Fruit fly (Drosophila melanogaster) whole organism, embryonic: Measurements from ENCODE around the gene AstA-R1.
A peak's percentile ranks its signal among the peaks of the same experiment; 100 is the strongest.

Source experiments
- Abd-B ChIP-seq: fragments of 200-800 bp; sonication (Bioruptor generic); optimal IDR thresholded peaks from 2 replicates; lab custom pipeline; 2018; ENCODE audit warnings: missing biosample characterization, mild to moderate bottlenecking, missing genetic modification characterization, moderate library complexity
- Adf1 ChIP-seq: fragments of 200-800 bp; sonication (Bioruptor generic); IDR thresholded peaks from 2 replicates; pipeline ENCODE4 v1.3.6; 2022; ENCODE audit warnings: missing biosample characterization, missing genetic modification characterization
- B-H1 ChIP-seq: fragments of 200-800 bp; sonication (Bioruptor generic); IDR thresholded peaks from 3 replicates; pipeline ENCODE4 v1.3.6; 2022; ENCODE audit warnings: missing biosample characterization, missing genetic modification characterization
- BtbVII ChIP-seq: fragments of 200-800 bp; sonication (Bioruptor generic); optimal IDR thresholded peaks from 3 replicates; lab custom pipeline; 2017; ENCODE audit warnings: missing biosample characterization, mild to moderate bottlenecking, missing genetic modification characterization
- CG10462 ChIP-seq: fragments of 200-800 bp; sonication (Bioruptor generic); optimal IDR thresholded peaks from 2 replicates; lab custom pipeline; 2016; ENCODE audit warnings: missing biosample characterization, missing genetic modification characterization
- CG12155 ChIP-seq: fragments of 200-800 bp; sonication (Bioruptor generic); optimal IDR thresholded peaks from 3 replicates; lab custom pipeline; 2016; ENCODE audit warnings: missing biosample characterization, missing genetic modification characterization
- CG1233 ChIP-seq: fragments of 200-800 bp; sonication (Bioruptor generic); optimal IDR thresholded peaks from 4 replicates; lab custom pipeline; 2018; ENCODE audit warnings: missing biosample characterization, mild to moderate bottlenecking, missing genetic modification characterization
- CG12942 ChIP-seq: fragments of 200-800 bp; sonication (Bioruptor generic); optimal IDR thresholded peaks from 3 replicates; lab custom pipeline; 2016; ENCODE audit warnings: missing biosample characterization, missing genetic modification characterization
- CG14860 ChIP-seq: fragments of 200-800 bp; sonication (Bioruptor generic); IDR thresholded peaks from 3 replicates; pipeline ENCODE4 v1.3.6; 2022; ENCODE audit warnings: missing biosample characterization, missing genetic modification characterization; ENCODE audit not compliant: partially characterized antibody
- CG16863 ChIP-seq: fragments of 200-800 bp; sonication (Bioruptor generic); optimal IDR thresholded peaks from 3 replicates; lab custom pipeline; 2016; ENCODE audit warnings: missing biosample characterization, missing genetic modification characterization
- CG17385 ChIP-seq: fragments of 200-800 bp; sonication (Bioruptor generic); optimal IDR thresholded peaks from 3 replicates; lab custom pipeline; 2018; ENCODE audit warnings: missing biosample characterization, mild to moderate bottlenecking, missing genetic modification characterization
- CG17568 ChIP-seq: fragments of 200-800 bp; sonication (Bioruptor generic); optimal IDR thresholded peaks from 2 replicates; lab custom pipeline; 2018; ENCODE audit warnings: missing biosample characterization, mild to moderate bottlenecking, missing genetic modification characterization, moderate library complexity
- CG2875 ChIP-seq: fragments of 200-800 bp; sonication (Bioruptor generic); optimal IDR thresholded peaks from 2 replicates; lab custom pipeline; 2017; ENCODE audit warnings: missing biosample characterization, mild to moderate bottlenecking, missing genetic modification characterization, missing genetic modification reagents
- CG2889 ChIP-seq: fragments of 200-800 bp; sonication (Bioruptor generic); IDR thresholded peaks from 3 replicates; pipeline ENCODE4 v1.3.6; 2022; ENCODE audit warnings: missing biosample characterization, missing genetic modification characterization
- CG3065 ChIP-seq: fragments of 200-800 bp; sonication (Bioruptor generic); optimal IDR thresholded peaks from 2 replicates; lab custom pipeline; 2016; ENCODE audit warnings: missing biosample characterization, missing genetic modification characterization
- CG3163 ChIP-seq: fragments of 200-800 bp; sonication (Bioruptor generic); optimal IDR thresholded peaks from 3 replicates; lab custom pipeline; 2016; ENCODE audit warnings: missing biosample characterization, missing genetic modification characterization
- CG32532 ChIP-seq: fragments of 200-800 bp; sonication (Bioruptor generic); IDR thresholded peaks from 2 replicates; pipeline ENCODE4 v1.3.6; 2022; ENCODE audit warnings: missing biosample characterization, missing genetic modification characterization
- CG6254 ChIP-seq: fragments of 200-800 bp; sonication (Bioruptor generic); optimal IDR thresholded peaks from 3 replicates; lab custom pipeline; 2017; ENCODE audit warnings: mild to moderate bottlenecking, missing biosample characterization, missing genetic modification reagents, missing genetic modification characterization
- CG6689 ChIP-seq: fragments of 200-800 bp; sonication (Bioruptor generic); IDR thresholded peaks from 2 replicates; pipeline ENCODE4 v1.3.6; 2022; ENCODE audit warnings: missing biosample characterization, missing genetic modification characterization
- Dad ChIP-seq: fragments of 200-800 bp; sonication (Bioruptor generic); optimal IDR thresholded peaks from 3 replicates; lab custom pipeline; 2016; ENCODE audit warnings: missing biosample characterization, missing genetic modification characterization
- Fer1 ChIP-seq: fragments of 200-800 bp; sonication (Bioruptor generic); optimal IDR thresholded peaks from 2 replicates; lab custom pipeline; 2017; ENCODE audit warnings: missing biosample characterization, mild to moderate bottlenecking, missing genetic modification characterization
- Kr ChIP-seq: fragments of 200-800 bp; sonication (Bioruptor generic); optimal IDR thresholded peaks from 2 replicates; lab custom pipeline; 2017; ENCODE audit warnings: missing biosample characterization, mild to moderate bottlenecking, missing genetic modification characterization
- Med ChIP-seq: fragments of 200-800 bp; sonication (Bioruptor generic); peaks from one replicate; lab custom pipeline; 2016; ENCODE audit warnings: missing biosample characterization, missing genetic modification characterization, mild to moderate bottlenecking, inconsistent platforms, moderate library complexity
- PHDP ChIP-seq: fragments of 200-800 bp; sonication (Bioruptor generic); optimal IDR thresholded peaks from 3 replicates; lab custom pipeline; 2018; ENCODE audit warnings: missing biosample characterization, mild to moderate bottlenecking, missing genetic modification characterization, moderate library complexity
- Taf1 ChIP-seq: fragments of 200-800 bp; sonication (Bioruptor generic); IDR thresholded peaks from 2 replicates; pipeline ENCODE4 v1.3.6; 2022; ENCODE audit warnings: missing biosample characterization, missing genetic modification characterization
- Trl ChIP-seq, 3 experiments: fragments of >200 bp in 2 of 3; fragments of 200-800 bp in 1 of 3; sonication (Bioruptor generic) in 1 of 3; optimal IDR thresholded peaks; 2 replicates in 1 of 3; 3 replicates in 2 of 3; lab custom pipeline; 2016 to 2017; ENCODE audit warnings: missing biosample characterization in 1 of 3, missing genetic modification characterization in 1 of 3
- Vsx1 ChIP-seq: fragments of 200-800 bp; sonication (Bioruptor generic); optimal IDR thresholded peaks from 2 replicates; lab custom pipeline; 2017; ENCODE audit warnings: missing biosample characterization, mild to moderate bottlenecking, missing genetic modification characterization, missing genetic modification reagents
- Xrp1 ChIP-seq: fragments of 200-800 bp; sonication (Bioruptor generic); IDR thresholded peaks from 2 replicates; pipeline ENCODE4 v1.3.6; 2022; ENCODE audit warnings: missing biosample characterization, missing genetic modification characterization
- btn ChIP-seq: fragments of 200-800 bp; sonication (Bioruptor generic); optimal IDR thresholded peaks from 2 replicates; lab custom pipeline; 2016; ENCODE audit warnings: missing biosample characterization, missing genetic modification characterization
- cg ChIP-seq: fragments of 200-800 bp; sonication (Bioruptor generic); optimal IDR thresholded peaks from 3 replicates; lab custom pipeline; 2019; ENCODE audit warnings: missing biosample characterization, mild to moderate bottlenecking, missing genetic modification characterization, moderate library complexity
- chinmo ChIP-seq: fragments of 200-800 bp; sonication (Bioruptor generic); IDR thresholded peaks from 4 replicates; pipeline ENCODE4 v1.3.6; 2022; ENCODE audit warnings: missing biosample characterization, missing genetic modification characterization; ENCODE audit not compliant: partially characterized antibody
- dpn ChIP-seq, 2 experiments: fragments of 200-800 bp; sonication (Bioruptor generic); optimal IDR thresholded peaks; 3 replicates each; lab custom pipeline; 2016; ENCODE audit warnings: missing biosample characterization in 2 of 2, missing genetic modification characterization in 2 of 2
- ind ChIP-seq: fragments of 200-800 bp; sonication (Bioruptor generic); optimal IDR thresholded peaks from 3 replicates; lab custom pipeline; 2016; ENCODE audit warnings: missing biosample characterization, missing genetic modification characterization
- lola ChIP-seq, 3 experiments: fragments of >200 bp in 2 of 3; fragments of 200-800 bp in 1 of 3; sonication (Bioruptor generic) in 1 of 3; optimal IDR thresholded peaks; 2 replicates each; lab custom pipeline; 2017 to 2019; ENCODE audit warnings: missing biosample characterization in 3 of 3, missing genetic modification characterization in 3 of 3, mild to moderate bottlenecking in 1 of 3, moderate library complexity in 1 of 3
- nom ChIP-seq: fragments of 200-800 bp; sonication (Bioruptor generic); optimal IDR thresholded peaks from 2 replicates; lab custom pipeline; 2017; ENCODE audit warnings: missing biosample characterization, missing genetic modification characterization, mild to moderate bottlenecking, moderate library complexity, missing genetic modification reagents
- pan ChIP-seq, 4 experiments: fragments of >200 bp in 3 of 4; fragments of 200-800 bp in 1 of 4; sonication (Bioruptor generic) in 1 of 4; optimal IDR thresholded peaks in 3 of 4; IDR thresholded peaks in 1 of 4; 2 replicates each; pipeline versions ENCODE4 v1.3.6 to Lab custom; 2017 to 2022; ENCODE audit warnings: missing biosample characterization in 2 of 4, missing genetic modification characterization in 2 of 4, mixed read lengths in 1 of 4
- psq ChIP-seq: fragments of 200-800 bp; sonication (Bioruptor generic); optimal IDR thresholded peaks from 2 replicates; lab custom pipeline; 2017; ENCODE audit warnings: missing biosample characterization, missing genetic modification characterization
- sc ChIP-seq, 3 experiments: fragments of >200 bp in 2 of 3; fragments of 200-800 bp in 1 of 3; sonication (Bioruptor generic) in 1 of 3; optimal IDR thresholded peaks; 2 replicates in 2 of 3; 3 replicates in 1 of 3; lab custom pipeline; 2017; ENCODE audit warnings: mild to moderate bottlenecking in 1 of 3, missing biosample characterization in 1 of 3, missing genetic modification characterization in 1 of 3, missing genetic modification reagents in 1 of 3
- sens ChIP-seq: fragments of 200-800 bp; sonication (Bioruptor generic); peaks from one replicate; lab custom pipeline; 2016; ENCODE audit warnings: missing biosample characterization, missing genetic modification characterization
- sim ChIP-seq: fragments of 200-800 bp; sonication (Bioruptor generic); IDR thresholded peaks from 2 replicates; pipeline ENCODE4 v1.3.6; 2022; ENCODE audit warnings: missing biosample characterization, missing genetic modification characterization
- sima ChIP-seq: fragments of 200-800 bp; sonication (Bioruptor generic); optimal IDR thresholded peaks from 2 replicates; lab custom pipeline; 2016; ENCODE audit warnings: missing biosample characterization, missing genetic modification characterization
- sisA ChIP-seq: fragments of 200-800 bp; sonication (Bioruptor generic); IDR thresholded peaks from 2 replicates; pipeline ENCODE4 v1.3.6; 2022; ENCODE audit warnings: missing biosample characterization, missing genetic modification characterization
- sqz ChIP-seq: fragments of 200-800 bp; sonication (Bioruptor generic); optimal IDR thresholded peaks from 3 replicates; lab custom pipeline; 2018; ENCODE audit warnings: missing biosample characterization, mild to moderate bottlenecking, missing genetic modification characterization
- sr ChIP-seq: fragments of 200-800 bp; sonication (Bioruptor generic); IDR thresholded peaks from 3 replicates; pipeline ENCODE4 v1.3.6; 2022; ENCODE audit warnings: missing biosample characterization, missing genetic modification characterization
- wdn ChIP-seq: fragments of 200-800 bp; sonication (Bioruptor generic); IDR thresholded peaks from 2 replicates; pipeline ENCODE4 v1.3.6; 2022; ENCODE audit warnings: missing biosample characterization, missing genetic modification characterization

Gene AstA-R1

dm6 chrX:3685534-3685922 is 111.2 kb downstream of the AstA-R1 start:
- TF ChIP-seq Adf1 (GFP tag; lab: Robert Waterston, UW) = peak; percentile 9; the same call in 1 of the 2 replicates
- no peak for TF ChIP-seq CG3065 (GFP tag; lab: Kevin White, UChicago)
- TF ChIP-seq CG3163 (GFP tag; lab: Kevin White, UChicago) = peak; percentile 71
- TF ChIP-seq sens = no peak
- peak; percentile 57 for TF ChIP-seq CG17385 (GFP tag; lab: Kevin White, UChicago)
- no peak for TF ChIP-seq CG1233 (GFP tag; lab: Kevin White, UChicago)
- TF ChIP-seq nom (GFP tag; lab: Kevin White, UChicago) = peak; percentile 39
- peak; percentile 2 for TF ChIP-seq cg (GFP tag; lab: Kevin White, UChicago)
- TF ChIP-seq chinmo (GFP tag; lab: Robert Waterston, UW) = 0 out of 4 replicates have a peak, but pooled peaks have one; percentile 43
- 0 out of 3 replicates have a peak, but pooled peaks have one; percentile 26 for TF ChIP-seq sr (GFP tag; lab: Robert Waterston, UW)
- no peak for TF ChIP-seq Abd-B (GFP tag; lab: Kevin White, UChicago)
- no peak for TF ChIP-seq Kr (GFP tag; lab: Kevin White, UChicago)
- TF ChIP-seq CG14860 = no peak
- no peak for TF ChIP-seq CG17568
- TF ChIP-seq Trl (optimal IDR thresholded peaks at IDR 0.05; lab: Kevin White, UChicago) = peak; percentile 23 to 39
- TF ChIP-seq Trl (GFP tag; optimal IDR thresholded peaks at IDR 0.05; lab: Kevin White, UChicago) = no peak

DNA sequence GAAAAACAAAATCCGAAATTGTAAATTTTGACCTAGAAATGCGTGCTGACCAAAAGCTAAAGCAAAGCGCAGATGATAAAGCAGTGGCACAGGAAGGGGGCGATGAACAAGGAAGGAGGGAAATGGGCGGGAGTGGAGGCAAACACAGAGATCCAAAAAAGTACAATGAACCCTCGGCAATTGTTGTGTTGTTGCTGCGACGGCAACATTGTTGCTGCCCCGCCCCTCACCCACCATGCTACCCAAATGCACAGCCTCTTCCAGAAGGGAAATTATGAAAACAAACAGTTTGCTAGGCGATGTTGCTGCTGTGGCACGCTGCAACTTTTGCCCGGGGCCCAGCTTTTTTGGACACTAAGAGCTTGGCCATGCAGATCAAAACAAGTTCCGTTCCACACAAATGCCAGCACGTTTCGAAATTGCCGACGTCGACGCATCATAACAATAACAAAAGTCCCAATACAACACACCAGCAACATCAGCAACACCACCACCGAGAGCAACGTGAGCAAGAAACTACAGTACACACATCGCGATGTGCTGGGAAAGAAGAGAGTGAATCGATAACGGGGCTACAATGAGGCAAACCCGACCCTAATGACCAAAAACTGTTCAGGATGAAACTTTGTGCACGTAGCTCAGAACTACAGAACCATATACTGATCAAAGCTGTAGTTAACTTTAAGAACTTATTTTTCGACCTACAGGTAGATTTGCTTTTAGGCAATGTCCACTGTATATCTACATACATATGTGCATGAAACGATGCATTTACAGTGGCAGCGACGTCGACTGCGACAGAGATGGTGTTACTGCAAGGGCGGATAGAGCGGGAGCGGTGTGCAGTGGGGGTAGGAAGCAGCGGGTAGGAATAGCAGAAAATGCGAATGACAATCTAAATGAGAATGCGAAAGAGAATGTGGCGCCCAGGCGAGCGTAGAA is 112.4 kb downstream of the AstA-R1 start:
- TF ChIP-seq CG2889 (GFP tag; lab: Robert Waterston, UW) = no peak
- 0 out of 2 replicates have a peak, but pooled peaks have one; percentile 9 for TF ChIP-seq CG32532 (GFP tag; lab: Robert Waterston, UW)
- no peak for TF ChIP-seq wdn (GFP tag; lab: Robert Waterston, UW)
- TF ChIP-seq CG12155 (GFP tag; lab: Kevin White, UChicago) = no peak
- TF ChIP-seq sc (optimal IDR thresholded peaks at IDR 0.05; lab: Kevin White, UChicago) = no peak
- TF ChIP-seq sc (GFP tag; optimal IDR thresholded peaks at IDR 0.05; lab: Kevin White, UChicago) = peak; percentile 64
- TF ChIP-seq CG6254 (GFP tag; lab: Kevin White, UChicago) = peak; percentile 68
- peak; percentile 63 for TF ChIP-seq CG17385 (GFP tag; lab: Kevin White, UChicago)
- no peak for TF ChIP-seq pan (optimal IDR thresholded peaks at IDR 0.05; lab: Kevin White, UChicago)
- peak in 1 of 2 experiments; percentile 64 for TF ChIP-seq pan (GFP tag; optimal IDR thresholded peaks at IDR 0.05 in 1 of 2, IDR thresholded peaks at IDR 0.05 in 1 of 2)
- TF ChIP-seq CG6689 (GFP tag; lab: Robert Waterston, UW) = peak; percentile 79
- TF ChIP-seq CG2875 = peak; percentile 74
- TF ChIP-seq Taf1 (GFP tag; lab: Robert Waterston, UW) = no peak
- peak; percentile 44 for TF ChIP-seq Dad (GFP tag; lab: Kevin White, UChicago)
- TF ChIP-seq sima = no peak
- TF ChIP-seq PHDP (tag; lab: Kevin White, UChicago) = peak; percentile 59
- TF ChIP-seq BtbVII (GFP tag; lab: Kevin White, UChicago) = peak; percentile 49
- peak; percentile 53 for TF ChIP-seq Fer1 (GFP tag; lab: Kevin White, UChicago)
- no peak for TF ChIP-seq Vsx1 (GFP tag; lab: Kevin White, UChicago)
- peak; percentile 89 for TF ChIP-seq Med
- peak; percentile 59 to 68 for TF ChIP-seq dpn (GFP tag; optimal IDR thresholded peaks at IDR 0.05; lab: Kevin White, UChicago)
- peak; percentile 24 for TF ChIP-seq sqz (GFP tag; lab: Kevin White, UChicago)
- TF ChIP-seq ind = peak; percentile 62
- peak; percentile 74 for TF ChIP-seq sisA (GFP tag; lab: Robert Waterston, UW)
- peak in 1 of 3 experiments; percentile 71 for TF ChIP-seq lola (GFP tag; optimal IDR thresholded peaks at IDR 0.05; lab: Kevin White, UChicago)
- TF ChIP-seq chinmo (GFP tag; lab: Robert Waterston, UW) = peak; percentile 64; the same call in 1 of the 4 replicates
- peak; percentile 21; the same call in 1 of the 2 replicates for TF ChIP-seq sim
- TF ChIP-seq Xrp1 (GFP tag; lab: Robert Waterston, UW) = peak; percentile 86
- no peak for TF ChIP-seq psq (GFP tag; lab: Kevin White, UChicago)
- TF ChIP-seq CG10462 (GFP tag; lab: Kevin White, UChicago) = peak; percentile 9
- peak; percentile 38 for TF ChIP-seq CG12942
- TF ChIP-seq CG16863 (GFP tag; lab: Kevin White, UChicago) = peak; percentile 66
- TF ChIP-seq btn (GFP tag; lab: Kevin White, UChicago) = peak; percentile 60
- 0 out of 3 replicates have a peak, but pooled peaks have one; percentile 15 for TF ChIP-seq B-H1 (GFP tag; lab: Robert Waterston, UW)
